Worm (Caenorhabditis elegans): ENCODE results near the gene T13A10.1.

DNA sequence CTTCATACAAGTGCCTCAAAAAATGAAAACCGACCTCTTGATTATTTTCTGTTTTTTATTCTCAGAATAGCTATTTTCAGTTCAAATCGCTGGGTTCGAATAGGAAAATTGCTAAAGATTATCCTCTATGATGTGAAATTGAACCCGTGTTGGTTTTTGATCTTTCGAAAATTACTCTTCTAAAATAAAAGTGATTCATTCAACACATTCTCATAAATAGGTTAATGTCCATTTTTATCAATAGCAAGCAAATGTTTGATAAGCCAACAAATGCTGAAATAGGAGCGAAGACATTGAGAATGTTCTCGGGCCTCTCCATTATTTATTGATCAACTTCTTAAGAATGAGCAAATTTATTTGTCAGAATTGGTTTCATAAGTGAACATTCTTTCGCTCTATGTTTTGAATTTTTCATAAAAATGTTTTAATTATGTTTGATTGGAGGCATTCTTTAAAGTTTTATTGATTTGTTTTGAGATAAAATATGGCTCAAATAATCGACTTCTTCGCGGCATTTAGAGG is 43.1 kb upstream of the T13A10.1 start, which contains the start of gene F58F9.3:
- TF ChIP-seq fkh-10 (GFP tag; optimal IDR thresholded peaks at IDR 0.05) (no peak), fax-1 (tag; optimal IDR thresholded peaks at IDR 0.05) (no peak), lin-11 (tag; optimal IDR thresholded peaks at IDR 0.05) (no peak), ets-4 (tag; optimal IDR thresholded peaks at IDR 0.05) (no peak), hlh-15 (tag; optimal IDR thresholded peaks at IDR 0.05) (no peak), hlh-30 (tag; optimal IDR thresholded peaks at IDR 0.05; ENCODE audit: insufficient read depth) (no peak), ceh-22 (tag; optimal IDR thresholded peaks at IDR 0.05) (no peak), sox-4 (tag; optimal IDR thresholded peaks at IDR 0.05) (no peak)

Data from whole organism, late embryonic.